Fruit fly (Drosophila melanogaster) whole organism, pupa: ENCODE measurements around the gene CG31287.
A peak's percentile ranks its signal among the peaks of the same experiment; 100 is the strongest.

Experiments
- CG10348 ChIP-seq: fragments of 200-800 bp; sonication (Bioruptor generic); IDR thresholded peaks from 2 replicates; pipeline ENCODE4 v1.3.6; 2022; ENCODE audit warnings: missing biosample characterization, missing genetic modification characterization
- CG12605 ChIP-seq: fragments of 200-800 bp; sonication (Bioruptor generic); IDR thresholded peaks from 2 replicates; pipeline ENCODE4 v1.3.6; 2022; ENCODE audit warnings: missing biosample characterization, missing genetic modification characterization
- CG13204 ChIP-seq: fragments of 200-800 bp; sonication (Bioruptor generic); optimal IDR thresholded peaks from 2 replicates; lab custom pipeline; 2018; ENCODE audit warnings: missing biosample characterization, mild to moderate bottlenecking, missing genetic modification characterization, moderate library complexity
- CG14655 ChIP-seq: fragments of 200-800 bp; sonication (Bioruptor generic); optimal IDR thresholded peaks from 3 replicates; lab custom pipeline; 2017; ENCODE audit warnings: mild to moderate bottlenecking, missing biosample characterization, missing genetic modification reagents, missing genetic modification characterization
- CG15710 ChIP-seq: fragments of 200-800 bp; sonication (Bioruptor generic); optimal IDR thresholded peaks from 2 replicates; lab custom pipeline; 2018; ENCODE audit warnings: missing biosample characterization, mild to moderate bottlenecking, missing genetic modification characterization, moderate library complexity
- CG17806 ChIP-seq: fragments of 200-800 bp; sonication (Bioruptor generic); optimal IDR thresholded peaks from 2 replicates; lab custom pipeline; 2018; ENCODE audit warnings: missing biosample characterization, mild to moderate bottlenecking, missing genetic modification characterization, moderate library complexity
- CG32121 ChIP-seq: fragments of 200-800 bp; sonication (Bioruptor generic); IDR thresholded peaks from 2 replicates; pipeline ENCODE4 v1.3.6; 2022; ENCODE audit warnings: missing biosample characterization, missing genetic modification characterization
- CG34367 ChIP-seq: fragments of 200-800 bp; sonication (Bioruptor generic); optimal IDR thresholded peaks from 2 replicates; lab custom pipeline; 2018; ENCODE audit warnings: missing biosample characterization, mild to moderate bottlenecking, missing genetic modification characterization
- CG4496 ChIP-seq: fragments of 200-800 bp; sonication (Bioruptor generic); IDR thresholded peaks from 3 replicates; pipeline ENCODE4 v1.3.6; 2022; ENCODE audit warnings: missing biosample characterization, missing genetic modification characterization
- CG8159 ChIP-seq: fragments of 200-800 bp; sonication (Bioruptor generic); optimal IDR thresholded peaks from 3 replicates; lab custom pipeline; 2018; ENCODE audit warnings: missing biosample characterization, mild to moderate bottlenecking, missing genetic modification characterization, moderate library complexity
- CG8301 ChIP-seq: fragments of 200-800 bp; sonication (Bioruptor generic); optimal IDR thresholded peaks from 2 replicates; lab custom pipeline; 2018; ENCODE audit warnings: missing biosample characterization, mild to moderate bottlenecking, missing genetic modification characterization
- CG9948 ChIP-seq: fragments of 200-800 bp; sonication (Bioruptor generic); optimal IDR thresholded peaks from 2 replicates; lab custom pipeline; 2018; ENCODE audit warnings: missing biosample characterization, mild to moderate bottlenecking, missing genetic modification characterization, moderate library complexity
- D1 ChIP-seq: fragments of 200-800 bp; sonication (Bioruptor generic); optimal IDR thresholded peaks from 2 replicates; lab custom pipeline; 2018; ENCODE audit warnings: missing biosample characterization, mild to moderate bottlenecking, missing genetic modification characterization, moderate library complexity
- EcR ChIP-seq: fragments of 200-800 bp; sonication (Bioruptor generic); optimal IDR thresholded peaks from 3 replicates; lab custom pipeline; 2019; ENCODE audit warnings: missing biosample characterization, missing genetic modification characterization, mild to moderate bottlenecking, moderate library complexity, missing genetic modification reagents
- Ets98B ChIP-seq: fragments of 200-800 bp; sonication (Bioruptor generic); IDR thresholded peaks from 2 replicates; pipeline ENCODE4 v1.3.6; 2022; ENCODE audit warnings: missing biosample characterization, missing genetic modification characterization
- Pif1A ChIP-seq: fragments of 200-800 bp; sonication (Bioruptor generic); optimal IDR thresholded peaks from 3 replicates; lab custom pipeline; 2016; ENCODE audit warnings: missing biosample characterization, missing genetic modification characterization
- Pif1B ChIP-seq: fragments of 200-800 bp; sonication (Bioruptor generic); optimal IDR thresholded peaks from 3 replicates; lab custom pipeline; 2016; ENCODE audit warnings: missing biosample characterization, missing genetic modification characterization
- Snoo ChIP-seq: fragments of 200-800 bp; sonication (Bioruptor generic); optimal IDR thresholded peaks from 3 replicates; lab custom pipeline; 2017; ENCODE audit warnings: missing biosample characterization, mild to moderate bottlenecking, missing genetic modification characterization, inconsistent platforms
- fd96Ca ChIP-seq: fragments of 200-800 bp; sonication (Bioruptor generic); IDR thresholded peaks from 3 replicates; pipeline ENCODE4 v1.3.6; 2022; ENCODE audit warnings: missing biosample characterization, missing genetic modification characterization
- gl ChIP-seq: fragments of 200-800 bp; sonication (Bioruptor generic); optimal IDR thresholded peaks from 2 replicates; lab custom pipeline; 2018; ENCODE audit warnings: missing biosample characterization, mild to moderate bottlenecking, missing genetic modification characterization
- rn ChIP-seq: fragments of 200-800 bp; sonication (Bioruptor generic); IDR thresholded peaks from 2 replicates; pipeline ENCODE4 v1.3.6; 2022; ENCODE audit warnings: missing biosample characterization, missing genetic modification characterization

Gene CG31287

dm6 chr3R:16171747-16172146 lies 31.4 kb upstream of the CG31287 start, which contains the start of gene CG8925:
CG8925 (plus strand) TSS chr3R:16171991.
- TF ChIP-seq CG13204 (GFP tag; lab: Kevin White, UChicago) = no peak
- TF ChIP-seq CG32121 (GFP tag; lab: Robert Waterston, UW) = no peak
- TF ChIP-seq Ets98B (GFP tag; lab: Robert Waterston, UW) = no peak
- no peak for TF ChIP-seq D1 (tag; lab: Kevin White, UChicago)
- TF ChIP-seq Snoo (tag; lab: Kevin White, UChicago) = no peak
- no peak for TF ChIP-seq CG17806 (tag; lab: Kevin White, UChicago)
- TF ChIP-seq CG4496 (GFP tag; lab: Robert Waterston, UW) = no peak
- no peak for TF ChIP-seq Pif1B (GFP tag; lab: Kevin White, UChicago)
- no peak for TF ChIP-seq fd96Ca (GFP tag; lab: Robert Waterston, UW)
- TF ChIP-seq rn (GFP tag; lab: Robert Waterston, UW) = no peak

dm6 chr3R:16173500-16173899 lies 29.7 kb upstream of the CG31287 start:
- no peak for TF ChIP-seq Pif1B (GFP tag; lab: Kevin White, UChicago)
- TF ChIP-seq CG14655 (GFP tag; lab: Kevin White, UChicago) = no peak
- TF ChIP-seq rn (GFP tag; lab: Robert Waterston, UW) = no peak
- no peak for TF ChIP-seq Pif1A

dm6 chr3R:16176526-16176925 lies 26.6 kb upstream of the CG31287 start:
- TF ChIP-seq EcR (GFP tag; lab: Kevin White, UChicago) = no peak
- TF ChIP-seq CG14655 (GFP tag; lab: Kevin White, UChicago) = no peak
- TF ChIP-seq CG12605 (GFP tag; lab: Robert Waterston, UW) = no peak
- TF ChIP-seq CG13204 (GFP tag; lab: Kevin White, UChicago) = no peak
- TF ChIP-seq D1 (tag; lab: Kevin White, UChicago) = no peak
- TF ChIP-seq CG10348 (GFP tag; lab: Robert Waterston, UW) = no peak
- TF ChIP-seq CG8159 (tag; lab: Kevin White, UChicago) = no peak
- no peak for TF ChIP-seq Pif1A
- TF ChIP-seq fd96Ca (GFP tag; lab: Robert Waterston, UW) = no peak
- TF ChIP-seq Pif1B (GFP tag; lab: Kevin White, UChicago) = no peak
- no peak for TF ChIP-seq rn (GFP tag; lab: Robert Waterston, UW)
- no peak for TF ChIP-seq CG17806 (tag; lab: Kevin White, UChicago)
- no peak for TF ChIP-seq Snoo (tag; lab: Kevin White, UChicago)
- TF ChIP-seq CG9948 (tag; lab: Kevin White, UChicago) = no peak

dm6 chr3R:16180476-16181070 lies 22.6 kb upstream of the CG31287 start, which contains the start of gene CG8927:
CG8927 (plus strand) TSS chr3R:16181020.
- TF ChIP-seq CG32121 (GFP tag; lab: Robert Waterston, UW) (no peak), D1 (tag; lab: Kevin White, UChicago) (no peak), CG13204 (GFP tag; lab: Kevin White, UChicago) (no peak), CG17806 (tag; lab: Kevin White, UChicago) (no peak), rn (GFP tag; lab: Robert Waterston, UW) (no peak), Snoo (tag; lab: Kevin White, UChicago) (no peak), CG4496 (GFP tag; lab: Robert Waterston, UW) (no peak), CG9948 (tag; lab: Kevin White, UChicago) (no peak), CG14655 (GFP tag; lab: Kevin White, UChicago) (no peak), gl (tag; lab: Kevin White, UChicago) (no peak), fd96Ca (GFP tag; lab: Robert Waterston, UW) (no peak)

- TF ChIP-seq EcR (GFP tag; lab: Kevin White, UChicago) = peak; percentile 93
- 0 out of 3 replicates have a peak, but pooled peaks have one; percentile 39 for TF ChIP-seq CG4496 (GFP tag; lab: Robert Waterston, UW)
- no peak for TF ChIP-seq CG14655 (GFP tag; lab: Kevin White, UChicago)
- TF ChIP-seq CG8159 (tag; lab: Kevin White, UChicago) = no peak
- TF ChIP-seq Ets98B (GFP tag; lab: Robert Waterston, UW) = no peak
- TF ChIP-seq CG13204 (GFP tag; lab: Kevin White, UChicago) = no peak
- no peak for TF ChIP-seq CG34367 (tag; lab: Kevin White, UChicago)
- TF ChIP-seq D1 (tag; lab: Kevin White, UChicago) = no peak
These were observed 20.8 kb upstream of the CG31287 start for dm6 chr3R:16182269-16182875.

- TF ChIP-seq CG9948 (tag; lab: Kevin White, UChicago) = no peak
- no peak for TF ChIP-seq CG32121 (GFP tag; lab: Robert Waterston, UW)
- TF ChIP-seq CG12605 (GFP tag; lab: Robert Waterston, UW) = 0 out of 2 replicates have a peak, but pooled peaks have one; percentile 21
- no peak for TF ChIP-seq CG15710
- TF ChIP-seq CG17806 (tag; lab: Kevin White, UChicago) = no peak
- TF ChIP-seq CG4496 (GFP tag; lab: Robert Waterston, UW) = peak; percentile 43; the same call in 1 of the 3 replicates
- no peak for TF ChIP-seq CG8301 (tag; lab: Kevin White, UChicago)
- TF ChIP-seq CG13204 (GFP tag; lab: Kevin White, UChicago) = no peak
- TF ChIP-seq Ets98B (GFP tag; lab: Robert Waterston, UW) = peak; percentile 27
- no peak for TF ChIP-seq EcR (GFP tag; lab: Kevin White, UChicago)
- no peak for TF ChIP-seq CG10348 (GFP tag; lab: Robert Waterston, UW)
These were observed 16.1 kb upstream of the CG31287 start, which contains the start of gene sra for dm6 chr3R:16186791-16187681. sra (plus strand) TSS chr3R:16186999.
